Worm (Caenorhabditis elegans): ENCODE data around the gene F46B3.14.

The F46B3.14 gene

DNA sequence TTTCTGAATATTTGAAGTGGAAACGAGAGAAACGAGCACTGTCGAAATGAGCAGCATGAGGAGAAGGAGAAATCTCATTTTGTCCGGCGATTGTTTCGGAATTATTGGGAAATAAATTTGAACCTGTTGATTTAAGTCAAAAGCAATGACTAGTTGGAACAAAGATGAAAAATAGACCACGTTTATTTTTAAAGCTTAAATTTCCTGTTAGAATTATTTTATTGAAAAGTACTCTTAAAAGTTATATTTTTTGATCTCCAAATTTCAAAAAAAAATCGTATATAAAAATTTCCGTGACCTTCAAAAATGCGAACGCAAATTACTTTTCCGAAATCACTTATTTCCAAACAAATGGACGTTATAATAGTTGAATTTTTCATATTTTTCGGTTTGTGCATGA lies 35.5 kb downstream of the F46B3.14 start, which contains the start of gene F26F2.11:
TSS of gene F26F2.11 (minus strand) at position 101 of the 400 bp plus-strand sequence.
- TF ChIP-seq aly-1 (tag; optimal IDR thresholded peaks at IDR 0.05) (no peak), hnd-1 (tag; optimal IDR thresholded peaks at IDR 0.05) (no peak), hmbx-1 (tag; optimal IDR thresholded peaks at IDR 0.05) (no peak), tbx-37 (GFP tag; conservative IDR thresholded peaks at IDR 0.05) (no peak), F13C5.2 (tag; optimal IDR thresholded peaks at IDR 0.05) (no peak), pes-1 (GFP tag; IDR thresholded peaks at IDR 0.05) (no peak), tbx-11 (GFP tag; IDR thresholded peaks at IDR 0.05) (no peak), ets-7 (tag; optimal IDR thresholded peaks at IDR 0.05) (no peak), flt-1 (GFP tag; IDR thresholded peaks at IDR 0.05) (no peak), sea-1 (GFP tag; conservative IDR thresholded peaks at IDR 0.05) (no peak), hmg-4 (GFP tag; optimal IDR thresholded peaks at IDR 0.05) (no peak), tra-4 (tag; optimal IDR thresholded peaks at IDR 0.05) (no peak), ama-1 (optimal IDR thresholded peaks at IDR 0.05) (no peak), ceh-36 (tag; optimal IDR thresholded peaks at IDR 0.05) (no peak), scrt-1 (GFP tag; IDR thresholded peaks at IDR 0.05) (no peak), ceh-13 (GFP tag; optimal IDR thresholded peaks at IDR 0.05) (no peak), B0310.2 (tag; optimal IDR thresholded peaks at IDR 0.05) (no peak)

DNA sequence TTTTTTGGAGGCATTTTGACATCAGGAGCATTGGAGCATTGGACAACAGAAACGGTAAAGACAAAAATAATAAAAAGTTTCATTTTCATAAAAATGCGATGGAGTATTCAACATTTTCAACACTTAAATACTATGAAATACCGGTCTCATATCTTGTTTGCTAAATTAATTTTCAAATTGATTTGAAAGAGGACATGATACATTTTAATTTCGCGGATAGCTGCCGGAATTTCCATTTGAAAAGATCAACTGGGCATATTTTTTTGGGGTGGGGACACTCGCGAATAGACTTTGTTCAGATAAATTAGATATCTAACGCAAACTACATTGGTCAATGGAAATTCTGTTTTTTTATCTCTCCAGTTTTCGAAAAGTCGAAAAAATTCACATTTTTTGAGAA lies 36.4 kb downstream of the F46B3.14 start, which contains the start of gene F26F2.10:
TSS of gene F26F2.10 (minus strand) at position 101 of the 400 bp plus-strand sequence.
- TF ChIP-seq tbx-37 (GFP tag; conservative IDR thresholded peaks at IDR 0.05) (no peak), tbx-11 (GFP tag; IDR thresholded peaks at IDR 0.05) (no peak), scrt-1 (GFP tag; IDR thresholded peaks at IDR 0.05) (no peak), B0310.2 (tag; optimal IDR thresholded peaks at IDR 0.05) (no peak), sea-1 (GFP tag; conservative IDR thresholded peaks at IDR 0.05) (no peak), hmbx-1 (tag; optimal IDR thresholded peaks at IDR 0.05) (no peak), pes-1 (GFP tag; IDR thresholded peaks at IDR 0.05) (no peak), hnd-1 (tag; optimal IDR thresholded peaks at IDR 0.05) (no peak), F13C5.2 (tag; optimal IDR thresholded peaks at IDR 0.05) (no peak), tra-4 (tag; optimal IDR thresholded peaks at IDR 0.05) (no peak), ama-1 (optimal IDR thresholded peaks at IDR 0.05) (no peak), hmg-4 (GFP tag; optimal IDR thresholded peaks at IDR 0.05) (no peak), ceh-13 (GFP tag; optimal IDR thresholded peaks at IDR 0.05) (no peak)

DNA sequence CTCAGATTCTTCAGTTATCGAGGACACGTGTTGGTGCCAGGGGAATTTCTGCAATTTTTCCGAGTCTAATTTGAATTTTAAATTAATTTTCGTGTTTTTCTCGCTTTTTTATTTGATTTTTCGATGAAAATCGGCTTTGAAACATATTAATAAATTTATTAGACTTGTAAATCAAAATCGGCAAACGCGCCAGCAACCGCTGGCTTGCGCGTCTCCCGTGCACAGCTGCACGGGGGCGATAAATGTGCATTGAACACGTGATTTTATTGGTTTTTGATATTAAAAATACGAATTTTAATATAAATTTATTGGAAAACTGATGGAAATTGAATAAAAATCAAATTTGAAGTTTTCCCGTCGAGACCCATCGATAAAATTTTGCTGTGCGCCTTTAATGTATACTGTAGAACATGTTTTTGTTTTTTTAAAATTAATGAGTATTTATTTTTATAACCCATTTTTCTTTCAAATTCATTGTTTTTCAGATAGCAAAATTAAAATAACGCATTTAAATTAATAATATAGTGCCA lies 50.6 kb downstream of the F46B3.14 start, which contains the start of gene F26F2.7:
TSS of gene F26F2.7 (plus strand) at position 480 of the 530 bp plus-strand sequence.
- no peak for TF ChIP-seq B0310.2 (tag; optimal IDR thresholded peaks at IDR 0.05)
- TF ChIP-seq ceh-13 (GFP tag; optimal IDR thresholded peaks at IDR 0.05): no peak
- TF ChIP-seq scrt-1 (GFP tag; IDR thresholded peaks at IDR 0.05): no peak
- 0 out of 2 replicates have a peak, but pooled peaks have one; percentile 42 for TF ChIP-seq pes-1 (GFP tag; IDR thresholded peaks at IDR 0.05)
- no peak for TF ChIP-seq tra-4 (tag; optimal IDR thresholded peaks at IDR 0.05)
- TF ChIP-seq sea-1 (GFP tag; conservative IDR thresholded peaks at IDR 0.05): no peak
- no peak for TF ChIP-seq ets-7 (tag; optimal IDR thresholded peaks at IDR 0.05)
- 0 out of 2 replicates have a peak, but pooled peaks have one; percentile 19 for TF ChIP-seq tbx-37 (GFP tag; conservative IDR thresholded peaks at IDR 0.05)
- 0 out of 2 replicates have a peak, but pooled peaks have one; percentile 18 for TF ChIP-seq tbx-11 (GFP tag; IDR thresholded peaks at IDR 0.05)
- peak; percentile 76 for TF ChIP-seq F13C5.2 (tag; optimal IDR thresholded peaks at IDR 0.05)
- TF ChIP-seq hnd-1 (tag; optimal IDR thresholded peaks at IDR 0.05): no peak
- no peak for TF ChIP-seq hmbx-1 (tag; optimal IDR thresholded peaks at IDR 0.05)
- TF ChIP-seq aly-1 (tag; optimal IDR thresholded peaks at IDR 0.05): no peak
- TF ChIP-seq hmg-4 (GFP tag; optimal IDR thresholded peaks at IDR 0.05): peak; percentile 32
